Worm (Caenorhabditis elegans) whole organism, L2 larva: ENCODE data around the gene K10D2.8.

Source experiments
- C34F6.9 ChIP-seq: fragments of 150-350 bp; optimal IDR thresholded peaks from 2 replicates; lab custom pipeline; 2014; ENCODE audit warnings: missing biosample characterization, missing genetic modification characterization
- F13H6.1 ChIP-seq: sonication (generic microtip); optimal IDR thresholded peaks from 2 replicates; lab custom pipeline; 2016; ENCODE audit warnings: missing genetic modification characterization, missing compliant biosample characterization
- R02D3.7 ChIP-seq: fragments of 150-350 bp; optimal IDR thresholded peaks from 2 replicates; lab custom pipeline; 2014; ENCODE audit warnings: missing biosample characterization, missing genetic modification characterization
- Y55F3AM.14 ChIP-seq: fragments of 200-800 bp; sonication (Bioruptor generic); optimal IDR thresholded peaks from 2 replicates; lab custom pipeline; 2018; ENCODE audit warnings: mild to moderate bottlenecking, missing genetic modification characterization, missing compliant biosample characterization
- aly-2 ChIP-seq: fragments of 150-350 bp; optimal IDR thresholded peaks from 2 replicates; lab custom pipeline; 2014; ENCODE audit warnings: missing biosample characterization, missing genetic modification characterization
- ama-1 ChIP-seq: fragments of 150-350 bp; optimal IDR thresholded peaks from 2 replicates; lab custom pipeline; 2018; ENCODE audit warnings: inconsistent platforms
- blmp-1 ChIP-seq: sonication (generic microtip); optimal IDR thresholded peaks from 2 replicates; lab custom pipeline; 2017; ENCODE audit warnings: missing genetic modification characterization, mild to moderate bottlenecking, missing compliant biosample characterization, antibody characterized with exemption, moderate library complexity; ENCODE audit not compliant: insufficient read depth
- ceh-16 ChIP-seq: fragments of 150-350 bp; optimal IDR thresholded peaks from 2 replicates; lab custom pipeline; 2014; ENCODE audit warnings: missing biosample characterization, missing genetic modification characterization
- crh-2 ChIP-seq: sonication (generic microtip); optimal IDR thresholded peaks from 2 replicates; lab custom pipeline; 2017; ENCODE audit warnings: missing biosample characterization, missing genetic modification characterization
- dmd-4 ChIP-seq: sonication (generic microtip); optimal IDR thresholded peaks from 2 replicates; lab custom pipeline; 2017; ENCODE audit warnings: missing biosample characterization, missing genetic modification characterization
- egl-27 ChIP-seq: sonication (generic microtip); optimal IDR thresholded peaks from 3 replicates; lab custom pipeline; 2017; ENCODE audit warnings: missing biosample characterization, missing genetic modification reagents, missing genetic modification characterization
- elt-1 ChIP-seq: fragments of 150-350 bp; optimal IDR thresholded peaks from 2 replicates; lab custom pipeline; 2014; ENCODE audit warnings: missing biosample characterization, missing genetic modification characterization
- lin-11 ChIP-seq: fragments of 150-350 bp; sonication (generic microtip); optimal IDR thresholded peaks from 2 replicates; lab custom pipeline; 2014; ENCODE audit warnings: missing biosample characterization, missing genetic modification characterization, inconsistent platforms, mixed read lengths
- lin-13 ChIP-seq: fragments of 150-350 bp; optimal IDR thresholded peaks from 2 replicates; lab custom pipeline; 2014; ENCODE audit warnings: missing biosample characterization, missing genetic modification reagents, missing genetic modification characterization
- lin-39 ChIP-seq: fragments of 150-350 bp; optimal IDR thresholded peaks from 2 replicates; lab custom pipeline; 2014; ENCODE audit warnings: missing biosample characterization, missing genetic modification reagents, missing genetic modification characterization
- mdl-1 ChIP-seq, 2 experiments: fragments of 150-350 bp in 1 of 2; sonication (generic microtip) in 1 of 2; optimal IDR thresholded peaks; 2 replicates each; lab custom pipeline; 2017; ENCODE audit warnings: missing biosample characterization in 2 of 2, missing genetic modification characterization in 2 of 2
- nhr-10 ChIP-seq: sonication (generic microtip); optimal IDR thresholded peaks from 2 replicates; lab custom pipeline; 2017; ENCODE audit warnings: missing biosample characterization, missing genetic modification characterization
- nhr-11 ChIP-seq: fragments of 150-350 bp; optimal IDR thresholded peaks from 2 replicates; lab custom pipeline; 2014; ENCODE audit warnings: missing biosample characterization, missing genetic modification characterization
- nhr-12 ChIP-seq: fragments of 150-350 bp; optimal IDR thresholded peaks from 2 replicates; lab custom pipeline; 2014; ENCODE audit warnings: missing biosample characterization, missing genetic modification characterization
- nhr-129 ChIP-seq: fragments of 150-350 bp; optimal IDR thresholded peaks from 2 replicates; lab custom pipeline; 2014; ENCODE audit warnings: missing biosample characterization, missing genetic modification characterization
- nhr-21 ChIP-seq: fragments of 150-350 bp; optimal IDR thresholded peaks from 2 replicates; lab custom pipeline; 2014; ENCODE audit warnings: missing biosample characterization, missing genetic modification characterization
- nhr-23 ChIP-seq: fragments of 150-350 bp; optimal IDR thresholded peaks from 2 replicates; lab custom pipeline; 2014; ENCODE audit warnings: missing biosample characterization, missing genetic modification reagents, missing genetic modification characterization
- nhr-237 ChIP-seq: fragments of 150-350 bp; optimal IDR thresholded peaks from 2 replicates; lab custom pipeline; 2014; ENCODE audit warnings: missing biosample characterization, missing genetic modification characterization
- nhr-77 ChIP-seq: fragments of 150-350 bp; optimal IDR thresholded peaks from 2 replicates; lab custom pipeline; 2014; ENCODE audit warnings: missing biosample characterization, missing genetic modification characterization
- peb-1 ChIP-seq: fragments of 150-350 bp; optimal IDR thresholded peaks from 2 replicates; lab custom pipeline; 2014; ENCODE audit warnings: missing biosample characterization, missing genetic modification characterization
- sem-4 ChIP-seq: fragments of 150-350 bp; optimal IDR thresholded peaks from 2 replicates; lab custom pipeline; 2014; ENCODE audit warnings: missing biosample characterization, missing genetic modification reagents, missing genetic modification characterization
- skn-1 ChIP-seq: sonication (generic microtip); optimal IDR thresholded peaks from 2 replicates; lab custom pipeline; 2017; ENCODE audit warnings: missing biosample characterization, missing genetic modification characterization
- sma-3 ChIP-seq: sonication (generic microtip); optimal IDR thresholded peaks from 2 replicates; lab custom pipeline; 2016; ENCODE audit warnings: missing genetic modification reagents, missing genetic modification characterization, missing compliant biosample characterization
- sma-9 ChIP-seq, 2 experiments: fragments of 150-350 bp in 1 of 2; sonication (generic microtip) in 1 of 2; optimal IDR thresholded peaks; 2 replicates each; lab custom pipeline; 2014 to 2016; ENCODE audit warnings: missing genetic modification characterization in 2 of 2, mild to moderate bottlenecking in 1 of 2, missing biosample characterization in 1 of 2, missing compliant biosample characterization in 1 of 2, missing genetic modification reagents in 1 of 2, moderate library complexity in 1 of 2
- unc-55 ChIP-seq: fragments of 150-350 bp; sonication (generic microtip); optimal IDR thresholded peaks from 3 replicates; lab custom pipeline; 2014; ENCODE audit warnings: missing biosample characterization, missing genetic modification reagents, missing genetic modification characterization
- unc-62 ChIP-seq: fragments of 150-350 bp; optimal IDR thresholded peaks from 2 replicates; lab custom pipeline; 2014; ENCODE audit warnings: missing biosample characterization, missing genetic modification reagents, missing genetic modification characterization
- ztf-1 ChIP-seq: fragments of 200-800 bp; sonication (Bioruptor generic); conservative IDR thresholded peaks from 2 replicates; pipeline ENCODE4 v1.3.6; 2022; ENCODE audit warnings: missing genetic modification characterization, missing compliant biosample characterization
- ztf-4 ChIP-seq: fragments of 150-350 bp; optimal IDR thresholded peaks from 2 replicates; lab custom pipeline; 2014; ENCODE audit warnings: missing biosample characterization, missing genetic modification characterization

Gene K10D2.8

ce11 chrIII:5227831-5228467, 39.4 kb downstream of the K10D2.8 start, which contains the start of the genes C34E10.12, C34E10.10 and atp-2 (continued):
- peak; percentile 36 for TF ChIP-seq blmp-1
- peak; percentile 74 for TF ChIP-seq ztf-4 (tag; lab: Kevin White, UChicago)
- TF ChIP-seq sma-3 = peak; percentile 89
- TF ChIP-seq nhr-12 (tag; lab: Kevin White, UChicago) = no peak
- peak; percentile 91 for TF ChIP-seq C34F6.9 (tag; lab: Kevin White, UChicago)
- TF ChIP-seq ceh-16 = peak; percentile 50
- TF ChIP-seq nhr-21 (tag; lab: Kevin White, UChicago) = peak; percentile 62

ce11 chrIII:5228839-5229238, 40.3 kb downstream of the K10D2.8 start:
- TF ChIP-seq nhr-11 (no peak), unc-62 (GFP tag; lab: Kevin White, UChicago) (no peak), sem-4 (tag; lab: Kevin White, UChicago) (no peak), sma-3 (no peak), Y55F3AM.14 (no peak), nhr-237 (no peak), ztf-4 (tag; lab: Kevin White, UChicago) (no peak), lin-11 (tag; lab: Kevin White, UChicago) (no peak), aly-2 (tag; lab: Kevin White, UChicago) (no peak), lin-39 (tag; lab: Kevin White, UChicago) (no peak), F13H6.1 (tag; lab: Kevin White, UChicago) (no peak), ztf-1 (GFP tag; lab: Robert Waterston, UW) (no peak), elt-1 (tag; lab: Kevin White, UChicago) (no peak), crh-2 (no peak), nhr-77 (tag; lab: Kevin White, UChicago) (no peak), sma-9 (GFP tag; optimal IDR thresholded peaks at IDR 0.05; lab: Kevin White, UChicago) (no peak), sma-9 (tag; optimal IDR thresholded peaks at IDR 0.05; lab: Kevin White, UChicago) (no peak), nhr-23 (tag; lab: Kevin White, UChicago) (no peak), egl-27 (tag; lab: Kevin White, UChicago) (no peak), mdl-1 (tag; optimal IDR thresholded peaks at IDR 0.05; lab: Kevin White, UChicago) (no peak), C34F6.9 (tag; lab: Kevin White, UChicago) (no peak)
- TF ChIP-seq, all 48 proteins: peak for 0

ce11 chrIII:5229511-5230250, 41.2 kb downstream of the K10D2.8 start:
- peak; percentile 35 for TF ChIP-seq nhr-23 (tag; lab: Kevin White, UChicago)
- no peak for TF ChIP-seq lin-13 (GFP tag; lab: Kevin White, UChicago)

ce11 chrIII:5230415-5230814, 41.9 kb downstream of the K10D2.8 start, which contains the start of gene prmt-5:
Gene prmt-5 (plus strand): TSS chrIII:5230555.
- no peak for TF ChIP-seq aly-2 (tag; lab: Kevin White, UChicago)
- peak; percentile 65 for TF ChIP-seq ama-1 (lab: Kevin White, UChicago)
- TF ChIP-seq nhr-129 = peak; percentile 41
- peak; percentile 45 for TF ChIP-seq sma-3
- TF ChIP-seq F13H6.1 (tag; lab: Kevin White, UChicago) = peak; percentile 8
- peak; percentile 34 for TF ChIP-seq lin-13 (GFP tag; lab: Kevin White, UChicago)
- TF ChIP-seq Y55F3AM.14 = peak; percentile 24
- TF ChIP-seq unc-62 (GFP tag; lab: Kevin White, UChicago) = no peak
- TF ChIP-seq ztf-4 (tag; lab: Kevin White, UChicago) = peak; percentile 53
- TF ChIP-seq nhr-21 (tag; lab: Kevin White, UChicago) = peak; percentile 46

- TF ChIP-seq dmd-4 (tag; lab: Kevin White, UChicago) (no peak), nhr-10 (tag; lab: Kevin White, UChicago) (no peak), R02D3.7 (tag; lab: Kevin White, UChicago) (no peak), elt-1 (tag; lab: Kevin White, UChicago) (no peak), skn-1 (tag; lab: Kevin White, UChicago) (no peak), unc-55 (GFP tag; lab: Kevin White, UChicago) (no peak), ama-1 (lab: Kevin White, UChicago) (no peak), peb-1 (tag; lab: Kevin White, UChicago) (no peak)
Observed at ce11 chrIII:5233140-5233539, 44.6 kb downstream of the K10D2.8 start.
